Fruit fly (Drosophila melanogaster) whole organism, embryonic: Measurements from ENCODE around the gene Pits.

Experiments used
- Ada2b ChIP-seq: fragments of 200-800 bp; sonication (Bioruptor generic); IDR thresholded peaks from 2 replicates; pipeline ENCODE4 v1.3.6; 2022; ENCODE audit warnings: missing biosample characterization, missing genetic modification characterization
- BEAF-32 ChIP-seq: fragments of 200-800 bp; sonication (Bioruptor generic); optimal IDR thresholded peaks from 3 replicates; lab custom pipeline; 2017; ENCODE audit warnings: missing biosample characterization, missing genetic modification characterization, mild to moderate bottlenecking, moderate library complexity, missing genetic modification reagents
- C15 ChIP-seq: fragments of 200-800 bp; sonication (Bioruptor generic); IDR thresholded peaks from 3 replicates; pipeline ENCODE4 v1.3.6; 2022; ENCODE audit warnings: missing biosample characterization, missing genetic modification characterization
- CG10979 ChIP-seq: fragments of 200-800 bp; sonication (Bioruptor generic); optimal IDR thresholded peaks from 2 replicates; lab custom pipeline; 2018; ENCODE audit warnings: missing biosample characterization, mild to moderate bottlenecking, missing genetic modification characterization, moderate library complexity
- CG11504 ChIP-seq: fragments of 200-800 bp; sonication (Bioruptor generic); optimal IDR thresholded peaks from 3 replicates; lab custom pipeline; 2019; ENCODE audit warnings: missing biosample characterization, mild to moderate bottlenecking, missing genetic modification characterization, moderate library complexity
- CG11723 ChIP-seq: fragments of 200-800 bp; sonication (Bioruptor generic); optimal IDR thresholded peaks from 2 replicates; lab custom pipeline; 2017; ENCODE audit warnings: missing biosample characterization, mild to moderate bottlenecking, missing genetic modification characterization
- CG12391 ChIP-seq: fragments of 200-800 bp; sonication (Bioruptor generic); optimal IDR thresholded peaks from 3 replicates; lab custom pipeline; 2018; ENCODE audit warnings: missing biosample characterization, mild to moderate bottlenecking, missing genetic modification characterization, moderate library complexity
- CG13287 ChIP-seq: fragments of 200-800 bp; sonication (Bioruptor generic); IDR thresholded peaks from 2 replicates; pipeline ENCODE4 v1.3.6; 2022; ENCODE audit warnings: missing biosample characterization, missing genetic modification characterization; ENCODE audit not compliant: partially characterized antibody
- CG14441 ChIP-seq: fragments of 200-800 bp; sonication (Bioruptor generic); IDR thresholded peaks from 2 replicates; pipeline ENCODE4 v1.3.6; 2022; ENCODE audit warnings: missing biosample characterization, missing genetic modification characterization
- CG15011 ChIP-seq: fragments of 200-800 bp; sonication (Bioruptor generic); optimal IDR thresholded peaks from 3 replicates; lab custom pipeline; 2018; ENCODE audit warnings: missing biosample characterization, mild to moderate bottlenecking, missing genetic modification characterization
- CG16813 ChIP-seq: fragments of 200-800 bp; sonication (Bioruptor generic); IDR thresholded peaks from 3 replicates; pipeline ENCODE4 v1.3.6; 2022; ENCODE audit warnings: missing biosample characterization, missing genetic modification characterization; ENCODE audit not compliant: partially characterized antibody
- CG17802 ChIP-seq: fragments of 200-800 bp; sonication (Bioruptor generic); optimal IDR thresholded peaks from 2 replicates; lab custom pipeline; 2018; ENCODE audit warnings: missing biosample characterization, mild to moderate bottlenecking, missing genetic modification characterization, moderate library complexity
- CG30020 ChIP-seq: fragments of 200-800 bp; optimal IDR thresholded peaks from 2 replicates; lab custom pipeline; 2019; ENCODE audit warnings: missing biosample characterization, mild to moderate bottlenecking, missing genetic modification characterization, moderate library complexity
- CG3163 ChIP-seq: fragments of 200-800 bp; sonication (Bioruptor generic); optimal IDR thresholded peaks from 3 replicates; lab custom pipeline; 2016; ENCODE audit warnings: missing biosample characterization, missing genetic modification characterization
- CG34224 ChIP-seq: fragments of 200-800 bp; sonication (Bioruptor generic); IDR thresholded peaks from 3 replicates; pipeline ENCODE4 v1.3.6; 2022; ENCODE audit warnings: missing biosample characterization, missing genetic modification characterization; ENCODE audit not compliant: partially characterized antibody
- CG34376 ChIP-seq: fragments of 200-800 bp; sonication (Bioruptor generic); optimal IDR thresholded peaks from 2 replicates; lab custom pipeline; 2018; ENCODE audit warnings: missing biosample characterization, mild to moderate bottlenecking, missing genetic modification characterization
- CG5180 ChIP-seq: fragments of 200-800 bp; sonication (Bioruptor generic); optimal IDR thresholded peaks from 3 replicates; lab custom pipeline; 2017; ENCODE audit warnings: missing biosample characterization, missing genetic modification characterization, mild to moderate bottlenecking, moderate library complexity, missing genetic modification reagents
- CG9727 ChIP-seq: fragments of 200-800 bp; sonication (Bioruptor generic); optimal IDR thresholded peaks from 3 replicates; lab custom pipeline; 2017; ENCODE audit warnings: missing biosample characterization, mild to moderate bottlenecking, missing genetic modification characterization
- Dll ChIP-seq: fragments of 200-800 bp; sonication (Bioruptor generic); IDR thresholded peaks from 4 replicates; pipeline ENCODE4 v1.3.6; 2022; ENCODE audit warnings: missing biosample characterization, missing genetic modification characterization; ENCODE audit not compliant: partially characterized antibody
- Dp ChIP-seq: fragments of 200-800 bp; sonication (Bioruptor generic); optimal IDR thresholded peaks from 2 replicates; lab custom pipeline; 2018; ENCODE audit warnings: missing biosample characterization, mild to moderate bottlenecking, missing genetic modification characterization, moderate library complexity
- E2f2 ChIP-seq: fragments of 200-800 bp; sonication (Bioruptor generic); IDR thresholded peaks from 2 replicates; pipeline ENCODE4 v1.3.6; 2022; ENCODE audit warnings: missing biosample characterization, missing genetic modification characterization
- Elba2 ChIP-seq: fragments of 200-800 bp; sonication (Bioruptor generic); optimal IDR thresholded peaks from 3 replicates; lab custom pipeline; 2016; ENCODE audit warnings: missing biosample characterization, missing genetic modification characterization
- Hmr ChIP-seq: fragments of 200-800 bp; sonication (Bioruptor generic); optimal IDR thresholded peaks from 3 replicates; lab custom pipeline; 2017; ENCODE audit warnings: mild to moderate bottlenecking, missing biosample characterization, missing genetic modification reagents, missing genetic modification characterization
- Hmx ChIP-seq: fragments of 200-800 bp; sonication (Bioruptor generic); optimal IDR thresholded peaks from 2 replicates; lab custom pipeline; 2016; ENCODE audit warnings: missing biosample characterization, missing genetic modification characterization
- MBD-R2 ChIP-seq: fragments of 200-800 bp; sonication (Bioruptor generic); IDR thresholded peaks from 2 replicates; pipeline ENCODE4 v1.3.6; 2022; ENCODE audit warnings: missing biosample characterization, missing genetic modification characterization
- Opbp ChIP-seq: fragments of 200-800 bp; sonication (Bioruptor generic); IDR thresholded peaks from 3 replicates; pipeline ENCODE4 v1.3.6; 2022; ENCODE audit warnings: missing biosample characterization, missing genetic modification characterization; ENCODE audit not compliant: partially characterized antibody
- Ravus ChIP-seq: fragments of 200-800 bp; sonication (Bioruptor generic); IDR thresholded peaks from 2 replicates; pipeline ENCODE4 v1.3.6; 2022; ENCODE audit warnings: missing biosample characterization, missing genetic modification characterization
- Rfx ChIP-seq: fragments of 200-800 bp; sonication (Bioruptor generic); IDR thresholded peaks from 2 replicates; pipeline ENCODE4 v1.3.6; 2022; ENCODE audit warnings: missing biosample characterization, missing genetic modification characterization
- dan ChIP-seq: fragments of 200-800 bp; sonication (Bioruptor generic); IDR thresholded peaks from 2 replicates; pipeline ENCODE4 v1.3.6; 2022; ENCODE audit warnings: missing biosample characterization, missing genetic modification characterization
- dysf ChIP-seq: fragments of 200-800 bp; sonication (Bioruptor generic); IDR thresholded peaks from 3 replicates; pipeline ENCODE4 v1.3.6; 2022; ENCODE audit warnings: missing biosample characterization, missing genetic modification characterization
- esg ChIP-seq: fragments of 200-800 bp; sonication (Bioruptor generic); conservative IDR thresholded peaks from 2 replicates; pipeline ENCODE4 v1.3.6; 2022; ENCODE audit warnings: missing biosample characterization, missing genetic modification characterization
- fd96Cb ChIP-seq: fragments of 200-800 bp; sonication (Bioruptor generic); optimal IDR thresholded peaks from 2 replicates; lab custom pipeline; 2018; ENCODE audit warnings: missing biosample characterization, mild to moderate bottlenecking, missing genetic modification characterization, moderate library complexity
- gem ChIP-seq: fragments of 200-800 bp; sonication (Bioruptor generic); optimal IDR thresholded peaks from 2 replicates; lab custom pipeline; 2019; ENCODE audit warnings: missing biosample characterization, mild to moderate bottlenecking, missing genetic modification characterization, moderate library complexity
- hb ChIP-seq: fragments of 200-800 bp; sonication (Bioruptor generic); IDR thresholded peaks from 3 replicates; pipeline ENCODE4 v1.3.6; 2022; ENCODE audit warnings: missing biosample characterization, missing genetic modification characterization; ENCODE audit not compliant: partially characterized antibody
- knrl ChIP-seq: fragments of 200-800 bp; sonication (Bioruptor generic); IDR thresholded peaks from 3 replicates; pipeline ENCODE4 v1.3.6; 2022; ENCODE audit warnings: missing biosample characterization, missing genetic modification characterization; ENCODE audit not compliant: partially characterized antibody
- mld ChIP-seq: fragments of 200-800 bp; sonication (Bioruptor generic); IDR thresholded peaks from 3 replicates; pipeline ENCODE4 v1.3.6; 2022; ENCODE audit warnings: missing biosample characterization, missing genetic modification characterization; ENCODE audit not compliant: partially characterized antibody
- pzg ChIP-seq: fragments of 200-800 bp; sonication (Bioruptor generic); optimal IDR thresholded peaks from 3 replicates; lab custom pipeline; 2018; ENCODE audit warnings: missing biosample characterization, mild to moderate bottlenecking, missing genetic modification characterization, moderate library complexity
- row ChIP-seq: fragments of 200-800 bp; sonication (Bioruptor generic); IDR thresholded peaks from 3 replicates; pipeline ENCODE4 v1.3.6; 2022; ENCODE audit warnings: missing biosample characterization, missing genetic modification characterization
- sna ChIP-seq: fragments of 200-800 bp; sonication (Bioruptor generic); IDR thresholded peaks from 2 replicates; pipeline ENCODE4 v1.3.6; 2022; ENCODE audit warnings: missing biosample characterization, missing genetic modification characterization; ENCODE audit not compliant: partially characterized antibody
- sr ChIP-seq: fragments of 200-800 bp; sonication (Bioruptor generic); IDR thresholded peaks from 3 replicates; pipeline ENCODE4 v1.3.6; 2022; ENCODE audit warnings: missing biosample characterization, missing genetic modification characterization
- stwl ChIP-seq: fragments of 200-800 bp; sonication (Bioruptor generic); optimal IDR thresholded peaks from 3 replicates; lab custom pipeline; 2018; ENCODE audit warnings: missing biosample characterization, mild to moderate bottlenecking, missing genetic modification characterization, moderate library complexity
- trem ChIP-seq: fragments of 200-800 bp; optimal IDR thresholded peaks from 3 replicates; lab custom pipeline; 2019; ENCODE audit warnings: missing biosample characterization, mild to moderate bottlenecking, missing genetic modification characterization, moderate library complexity
- twi ChIP-seq: fragments of 200-800 bp; optimal IDR thresholded peaks from 2 replicates; lab custom pipeline; 2019; ENCODE audit warnings: missing biosample characterization, mild to moderate bottlenecking, missing genetic modification characterization, moderate library complexity
- unc-4 ChIP-seq: fragments of 200-800 bp; sonication (Bioruptor generic); IDR thresholded peaks from 2 replicates; pipeline ENCODE4 v1.3.6; 2022; ENCODE audit warnings: missing biosample characterization, missing genetic modification characterization; ENCODE audit not compliant: partially characterized antibody
- unpg ChIP-seq: fragments of 200-800 bp; sonication (Bioruptor generic); optimal IDR thresholded peaks from 3 replicates; lab custom pipeline; 2018; ENCODE audit warnings: missing biosample characterization, mild to moderate bottlenecking, missing genetic modification characterization, moderate library complexity
- vvl ChIP-seq: fragments of 200-800 bp; sonication (Bioruptor generic); IDR thresholded peaks from 2 replicates; pipeline ENCODE4 v1.3.6; 2022; ENCODE audit warnings: missing biosample characterization, missing genetic modification characterization
- zen ChIP-seq: fragments of 200-800 bp; sonication (Bioruptor generic); optimal IDR thresholded peaks from 3 replicates; lab custom pipeline; 2018; ENCODE audit warnings: missing biosample characterization, mild to moderate bottlenecking, missing genetic modification characterization, moderate library complexity

Gene Pits

DNA sequence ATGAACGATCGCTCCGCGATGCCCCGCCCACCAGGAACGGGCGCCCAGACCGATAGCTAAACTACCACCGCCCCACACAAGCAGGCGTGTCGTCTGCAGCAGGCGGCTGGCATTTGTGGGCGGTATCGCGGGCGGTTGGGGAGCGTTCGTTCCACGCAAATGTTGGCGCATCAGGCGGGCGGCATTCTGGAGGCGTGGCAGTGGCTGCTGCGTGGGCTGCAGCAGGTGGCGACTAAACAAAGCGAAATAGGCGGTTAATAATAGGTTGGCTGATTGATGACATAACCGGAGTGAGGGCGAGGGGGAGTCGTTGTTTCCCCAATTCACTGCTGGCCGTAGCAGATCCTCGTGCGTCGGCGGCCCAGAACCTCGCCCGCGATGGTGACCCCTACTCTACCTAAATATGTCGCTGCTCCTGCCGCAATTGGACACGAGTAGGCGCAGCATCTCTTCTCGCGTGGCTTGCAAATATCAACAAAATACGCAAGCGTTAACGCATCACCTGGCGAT is 12.2 kb upstream of the Pits start (continued):
- TF ChIP-seq sr (peak; percentile 93), CG34224 (GFP tag; lab: Robert Waterston, UW) (peak; percentile 36; the same call in 1 of the 3 replicates)

DNA sequence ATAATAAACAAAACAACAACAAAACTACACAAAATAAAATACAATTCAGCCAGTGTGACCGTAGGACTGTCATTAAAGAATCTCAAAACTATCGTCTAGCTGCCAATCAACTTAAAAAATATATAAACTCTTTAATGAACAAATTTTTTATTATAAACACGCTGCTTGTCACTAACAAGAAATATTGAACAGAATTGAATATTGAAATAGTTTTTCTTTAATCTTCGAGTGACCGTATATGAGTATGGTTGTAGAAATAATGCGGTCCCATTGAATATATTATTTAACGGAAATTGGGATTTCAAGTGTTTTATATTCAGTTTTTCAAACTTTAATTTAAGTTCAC is 9.1 kb upstream of the Pits start, which contains the start of gene LIMK1:
TSS of gene LIMK1 (minus strand) at position 73 of the 346 bp plus-strand sequence.
- TF ChIP-seq vvl (GFP tag; lab: Robert Waterston, UW) (peak; percentile 40; the same call in 1 of the 2 replicates), Opbp (GFP tag; lab: Robert Waterston, UW) (peak; percentile 7; the same call in 1 of the 3 replicates), Hmr (GFP tag; lab: Kevin White, UChicago) (no peak), unc-4 (GFP tag; lab: Robert Waterston, UW) (peak; percentile 73), CG5180 (GFP tag; lab: Kevin White, UChicago) (no peak), CG3163 (GFP tag; lab: Kevin White, UChicago) (no peak), dysf (GFP tag; lab: Robert Waterston, UW) (no peak), stwl (peak; percentile 46), MBD-R2 (GFP tag; lab: Robert Waterston, UW) (peak; percentile 28; the same call in 1 of the 2 replicates), trem (tag; lab: Kevin White, UChicago) (peak; percentile 72), E2f2 (GFP tag; lab: Robert Waterston, UW) (peak; percentile 29; the same call in 1 of the 2 replicates), knrl (GFP tag; lab: Robert Waterston, UW) (peak; percentile 51), dan (no peak), CG11504 (peak; percentile 11), CG16813 (GFP tag; lab: Robert Waterston, UW) (peak; percentile 50; the same call in 2 of the 3 replicates), CG10979 (tag; lab: Kevin White, UChicago) (no peak), CG13287 (GFP tag; lab: Robert Waterston, UW) (peak; percentile 74), unpg (no peak), CG30020 (tag; lab: Kevin White, UChicago) (peak; percentile 36), row (GFP tag; lab: Robert Waterston, UW) (0 out of 3 replicates have a peak, but pooled peaks have one; percentile 13), Dll (GFP tag; lab: Robert Waterston, UW) (peak; percentile 76), C15 (GFP tag; lab: Robert Waterston, UW) (no peak), Ada2b (GFP tag; lab: Robert Waterston, UW) (no peak), BEAF-32 (GFP tag; lab: Kevin White, UChicago) (peak; percentile 78), CG34376 (GFP tag; lab: Kevin White, UChicago) (no peak), zen (peak; percentile 6), pzg (GFP tag; lab: Kevin White, UChicago) (peak; percentile 56), twi (tag; lab: Kevin White, UChicago) (no peak), CG14441 (no peak), Rfx (GFP tag; lab: Robert Waterston, UW) (no peak), mld (GFP tag; lab: Robert Waterston, UW) (no peak), CG9727 (GFP tag; lab: Kevin White, UChicago) (no peak), CG11723 (GFP tag; lab: Kevin White, UChicago) (no peak), CG12391 (tag; lab: Kevin White, UChicago) (peak; percentile 48), fd96Cb (tag; lab: Kevin White, UChicago) (no peak), gem (tag; lab: Kevin White, UChicago) (peak; percentile 10), Hmx (no peak), Elba2 (no peak), Dp (peak; percentile 28), esg (GFP tag; lab: Robert Waterston, UW) (no peak), hb (GFP tag; lab: Robert Waterston, UW) (no peak), Ravus (no peak), CG17802 (tag; lab: Kevin White, UChicago) (no peak), sna (GFP tag; lab: Robert Waterston, UW) (peak; percentile 56), CG15011 (no peak)
